Fruit fly (Drosophila melanogaster): ENCODE measurements around the gene CG8564.

DNA sequence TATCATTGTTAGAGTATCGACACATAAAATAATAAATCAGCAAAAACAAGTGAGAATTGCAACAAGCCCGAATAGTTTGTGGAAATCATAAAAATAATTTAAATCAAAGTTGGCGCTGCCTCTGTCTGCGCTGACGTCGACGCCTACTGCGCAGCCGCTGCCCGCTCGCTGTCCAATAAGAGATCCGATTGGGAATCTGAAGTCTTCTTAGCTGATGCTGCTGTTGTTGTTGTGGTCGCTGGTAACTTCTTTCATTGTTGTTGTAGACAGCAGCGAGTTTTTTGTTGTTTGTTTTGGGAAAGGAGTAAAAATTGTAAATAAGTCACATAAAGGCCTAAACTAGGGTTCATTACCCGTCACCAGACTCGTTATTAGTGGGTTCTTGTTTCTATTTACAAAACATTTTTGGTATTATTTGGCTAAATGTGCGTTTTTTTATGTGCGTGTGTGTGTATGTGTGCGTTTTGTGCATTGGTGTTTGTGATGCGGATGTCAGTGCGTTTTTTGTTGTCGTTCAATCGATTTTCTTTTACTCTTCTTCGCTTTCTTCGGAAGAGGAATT, 22.9 kb downstream of the CG8564 start:
- TF ChIP-seq usp (GFP tag; optimal IDR thresholded peaks at IDR 0.05) (no peak), psq (optimal IDR thresholded peaks at IDR 0.05) (no peak), Dll (optimal IDR thresholded peaks at IDR 0.05) (no peak)
